Fruit fly (Drosophila melanogaster) whole organism, embryonic: ENCODE data around the gene dgt1.

Experiments
- HLH4C ChIP-seq: fragments of 200-800 bp; sonication (Bioruptor generic); IDR thresholded peaks from 3 replicates; pipeline ENCODE4 v1.3.6; 2022; ENCODE audit warnings: missing biosample characterization, missing genetic modification characterization; ENCODE audit not compliant: partially characterized antibody
- eyg ChIP-seq: fragments of 200-800 bp; sonication (Bioruptor generic); optimal IDR thresholded peaks from 3 replicates; lab custom pipeline; 2016; ENCODE audit warnings: missing biosample characterization, missing genetic modification characterization
- sisA ChIP-seq: fragments of 200-800 bp; sonication (Bioruptor generic); IDR thresholded peaks from 2 replicates; pipeline ENCODE4 v1.3.6; 2022; ENCODE audit warnings: missing biosample characterization, missing genetic modification characterization

DNA sequence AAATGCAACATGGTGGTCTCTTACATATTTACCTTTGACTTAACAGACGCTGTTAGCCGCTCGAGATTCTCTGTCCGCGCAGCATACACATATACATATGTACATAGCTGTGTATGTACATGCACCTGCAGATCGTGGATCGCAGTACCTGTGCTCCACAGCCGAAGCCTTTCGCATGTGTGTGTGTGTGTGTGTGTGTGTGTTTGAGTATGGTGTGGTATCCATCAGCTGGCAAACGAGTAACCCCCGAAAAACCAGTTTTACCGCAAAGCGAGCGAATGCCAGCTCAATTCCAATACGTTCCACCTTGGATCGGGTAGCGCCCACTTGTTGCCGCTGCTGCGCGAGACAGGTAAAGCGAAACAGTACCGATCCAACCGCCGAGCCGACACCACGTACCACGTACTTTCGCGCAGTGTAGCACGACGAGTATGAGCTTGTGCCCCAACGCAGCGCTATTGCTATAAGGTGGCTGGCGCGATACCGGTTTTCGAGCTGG, 15.9 kb downstream of the dgt1 start, which contains the start of gene Cad99C:
- TF ChIP-seq HLH4C (GFP tag; lab: Robert Waterston, UW) = no peak
- no peak for TF ChIP-seq eyg (GFP tag; lab: Kevin White, UChicago)
- TF ChIP-seq sisA (GFP tag; lab: Robert Waterston, UW) = no peak
